Worm (Caenorhabditis elegans) whole organism, young adult: ENCODE results near the gene C23G10.11.
A peak's percentile ranks its signal among the peaks of the same experiment; 100 is the strongest.

Experiments used
- cebp-1 ChIP-seq, 2 experiments: fragments of 200-800 bp in 1 of 2; sonication (Bioruptor generic) in 1 of 2; sonication (generic microtip) in 1 of 2; IDR thresholded peaks in 1 of 2; optimal IDR thresholded peaks in 1 of 2; 2 replicates each; pipeline versions ENCODE4 v1.3.6 to Lab custom; 2017 to 2022; ENCODE audit warnings: missing compliant biosample characterization in 2 of 2, missing genetic modification characterization in 2 of 2, mild to moderate bottlenecking in 1 of 2, missing genetic modification reagents in 1 of 2, moderate library complexity in 1 of 2
- hsf-1 ChIP-seq: fragments of 200-800 bp; sonication (Bioruptor generic); IDR thresholded peaks from 2 replicates; pipeline ENCODE4 v1.3.6; 2022; ENCODE audit warnings: missing genetic modification reagents, missing genetic modification characterization, missing compliant biosample characterization
- lag-1 ChIP-seq: fragments of 200-800 bp; sonication (Bioruptor generic); IDR thresholded peaks from 2 replicates; pipeline ENCODE4 v1.3.6; 2022; ENCODE audit warnings: missing genetic modification reagents, missing genetic modification characterization, missing compliant biosample characterization

DNA sequence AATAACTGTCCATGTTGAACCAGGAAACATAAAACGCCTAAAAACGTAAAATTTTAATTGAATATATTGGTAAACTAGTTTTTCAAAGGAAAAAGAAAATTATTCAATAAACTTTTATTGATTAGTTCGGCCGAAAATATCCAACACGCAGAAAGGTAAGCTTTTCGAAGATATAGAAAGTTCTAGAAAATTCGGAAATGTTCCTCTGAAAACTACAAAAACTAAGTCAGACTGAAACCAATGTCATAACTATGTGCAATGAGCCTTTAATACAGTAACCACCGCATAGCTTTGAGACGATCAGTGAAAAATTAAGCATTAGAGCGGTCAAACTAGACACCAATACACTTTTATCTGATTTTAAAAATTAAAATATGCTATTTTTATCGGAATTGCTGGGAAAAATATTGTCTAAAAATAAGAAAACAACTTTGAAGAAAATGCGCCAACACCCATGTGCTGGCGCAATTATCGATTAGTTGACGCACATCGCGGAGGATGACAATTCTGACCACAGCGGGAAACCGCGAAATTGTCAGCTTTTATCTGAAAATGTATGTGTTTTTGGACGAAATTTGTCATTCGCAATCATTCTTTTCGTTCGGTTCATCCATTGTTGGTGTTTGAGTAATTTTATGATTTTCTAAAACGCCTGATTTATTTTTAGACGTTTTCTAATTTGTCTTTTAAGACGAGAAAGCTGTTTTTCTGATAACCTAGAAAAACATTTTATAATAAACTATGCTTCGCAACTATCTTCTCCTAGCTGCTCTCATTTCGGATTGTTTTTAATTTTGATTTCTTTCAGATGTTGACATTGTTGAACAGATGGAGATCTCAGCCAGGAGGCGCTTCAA is 16.8 kb downstream of the C23G10.11 start, which contains the start of the genes C23G10.7 and rpn-2:
- no peak for TF ChIP-seq cebp-1 (GFP tag; IDR thresholded peaks at IDR 0.05; lab: Robert Waterston, UW)
- TF ChIP-seq cebp-1 (tag; optimal IDR thresholded peaks at IDR 0.05; lab: Kevin White, UChicago), result peak; percentile 67
- no peak for TF ChIP-seq lag-1 (GFP tag; lab: Robert Waterston, UW)
- peak; percentile 98 for TF ChIP-seq hsf-1
